Fruit fly (Drosophila melanogaster): ENCODE data around the gene RpL27.
A peak's percentile ranks its signal among the peaks of the same experiment; 100 is the strongest.

RpL27 gene

DNA sequence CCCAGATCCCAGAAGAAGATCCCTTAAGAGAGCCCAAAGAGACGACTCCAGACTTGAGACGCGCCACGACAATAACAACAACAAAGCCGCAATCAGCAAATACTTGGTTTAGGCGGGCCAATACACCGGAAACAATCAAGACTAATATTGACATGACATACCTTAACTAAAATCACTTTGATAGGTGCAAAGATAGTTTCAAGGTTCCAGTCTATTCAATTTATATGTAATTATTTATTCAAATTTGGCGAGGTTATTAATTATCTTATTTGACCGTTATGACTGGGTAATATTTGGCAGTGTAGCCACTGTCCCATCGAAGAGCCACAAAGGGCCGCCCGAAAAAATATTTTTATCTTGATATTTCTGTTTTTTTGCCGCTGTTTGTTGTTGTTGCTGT, 44.4 kb downstream of the RpL27 start (continued):
- TF ChIP-seq NK7.1 (GFP tag; optimal IDR thresholded peaks at IDR 0.05): no peak
- peak; percentile 62 for TF ChIP-seq CG4820 (GFP tag; optimal IDR thresholded peaks at IDR 0.05)
- TF ChIP-seq chm (GFP tag; IDR thresholded peaks at IDR 0.05): peak; percentile 49; the same call in 1 of the 2 replicates
- TF ChIP-seq CG14667 (GFP tag; IDR thresholded peaks at IDR 0.05): 0 out of 2 replicates have a peak, but pooled peaks have one; percentile 35
- TF ChIP-seq Doc3 (GFP tag; IDR thresholded peaks at IDR 0.05; ENCODE audit: partially characterized antibody): no peak
- no peak for TF ChIP-seq fd3F (GFP tag; optimal IDR thresholded peaks at IDR 0.05)
- no peak for TF ChIP-seq tup (GFP tag; optimal IDR thresholded peaks at IDR 0.05)
- TF ChIP-seq Doc2 (GFP tag; IDR thresholded peaks at IDR 0.05): no peak
- TF ChIP-seq CG1792 (GFP tag; optimal IDR thresholded peaks at IDR 0.05): no peak
- TF ChIP-seq peb (GFP tag; IDR thresholded peaks at IDR 0.05): peak; percentile 30; the same call in 1 of the 2 replicates
- peak; percentile 60 for TF ChIP-seq Sox102F (GFP tag; optimal IDR thresholded peaks at IDR 0.05)
- no peak for TF ChIP-seq CG10565 (GFP tag; optimal IDR thresholded peaks at IDR 0.05)
- no peak for TF ChIP-seq Hmx (GFP tag; optimal IDR thresholded peaks at IDR 0.05)
- TF ChIP-seq gce (GFP tag; IDR thresholded peaks at IDR 0.05): 0 out of 3 replicates have a peak, but pooled peaks have one; percentile 23
- peak; percentile 38 for TF ChIP-seq CG10654 (GFP tag; optimal IDR thresholded peaks at IDR 0.05)
- peak; percentile 26 for TF ChIP-seq bab2 (GFP tag; optimal IDR thresholded peaks at IDR 0.05)
- peak; percentile 55 for TF ChIP-seq Ets65A (GFP tag)
- no peak for TF ChIP-seq ftz-f1 (GFP tag; optimal IDR thresholded peaks at IDR 0.05)
- no peak for TF ChIP-seq ash1 (GFP tag; optimal IDR thresholded peaks at IDR 0.05)
- TF ChIP-seq ATbp (GFP tag; optimal IDR thresholded peaks at IDR 0.05): peak; percentile 21
- no peak for TF ChIP-seq vfl (GFP tag; optimal IDR thresholded peaks at IDR 0.05)
- TF ChIP-seq D19B (GFP tag; optimal IDR thresholded peaks at IDR 0.05): no peak
- no peak for TF ChIP-seq dm (GFP tag; optimal IDR thresholded peaks at IDR 0.05)
- TF ChIP-seq Fer3 (tag; optimal IDR thresholded peaks at IDR 0.05): peak; percentile 52
- peak; percentile 7 for TF ChIP-seq CG2875 (GFP tag; optimal IDR thresholded peaks at IDR 0.05)
- no peak for TF ChIP-seq CG17612 (GFP tag; IDR thresholded peaks at IDR 0.05)
- TF ChIP-seq HLH4C (GFP tag; IDR thresholded peaks at IDR 0.05; ENCODE audit: partially characterized antibody): no peak
- TF ChIP-seq Aef1 (GFP tag; IDR thresholded peaks at IDR 0.05): peak; percentile 61; the same call in 2 of the 3 replicates
- no peak for TF ChIP-seq wek (GFP tag; optimal IDR thresholded peaks at IDR 0.05)
- TF ChIP-seq corto (GFP tag; optimal IDR thresholded peaks at IDR 0.05): peak; percentile 96
- TF ChIP-seq cato (GFP tag; optimal IDR thresholded peaks at IDR 0.05; ENCODE audit: borderline replicate concordance): no peak
- no peak for TF ChIP-seq CG2129 (GFP tag; IDR thresholded peaks at IDR 0.05; ENCODE audit: partially characterized antibody)
- TF ChIP-seq CG7963 (GFP tag; IDR thresholded peaks at IDR 0.05; ENCODE audit: partially characterized antibody): no peak
- peak; percentile 35 for TF ChIP-seq tin (GFP tag; optimal IDR thresholded peaks at IDR 0.05)
- no peak for TF ChIP-seq Sin3A (optimal IDR thresholded peaks at IDR 0.05)
- TF ChIP-seq Camta (GFP tag; optimal IDR thresholded peaks at IDR 0.05): peak; percentile 26
- TF ChIP-seq CG9609 (GFP tag; optimal IDR thresholded peaks at IDR 0.05): peak; percentile 2
- TF ChIP-seq fru (optimal IDR thresholded peaks at IDR 0.05): no peak
- TF ChIP-seq ap (GFP tag; IDR thresholded peaks at IDR 0.05): 0 out of 2 replicates have a peak, but pooled peaks have one; percentile 16
- TF ChIP-seq Meics (GFP tag; optimal IDR thresholded peaks at IDR 0.05): peak; percentile 36
- no peak for TF ChIP-seq ranshi (GFP tag; IDR thresholded peaks at IDR 0.05)
- TF ChIP-seq CG30431 (GFP tag; optimal IDR thresholded peaks at IDR 0.05): peak; percentile 22
- TF ChIP-seq unpg (GFP tag; optimal IDR thresholded peaks at IDR 0.05): peak; percentile 75
- no peak for TF ChIP-seq Mes4 (GFP tag; optimal IDR thresholded peaks at IDR 0.05)
- TF ChIP-seq CG5180 (GFP tag; optimal IDR thresholded peaks at IDR 0.05): no peak
- TF ChIP-seq bcd (GFP tag; optimal IDR thresholded peaks at IDR 0.05): peak; percentile 27
- TF ChIP-seq Hr3 (GFP tag; optimal IDR thresholded peaks at IDR 0.05): peak; percentile 23
- no peak for TF ChIP-seq Dfd (GFP tag; optimal IDR thresholded peaks at IDR 0.05)
- no peak for TF ChIP-seq CG12236 (GFP tag; optimal IDR thresholded peaks at IDR 0.05)
- no peak for TF ChIP-seq knrl (GFP tag; IDR thresholded peaks at IDR 0.05; ENCODE audit: partially characterized antibody)
- TF ChIP-seq dpn (GFP tag; optimal IDR thresholded peaks at IDR 0.05): peak; percentile 24 to 31
- TF ChIP-seq pita (GFP tag; optimal IDR thresholded peaks at IDR 0.05): no peak

Data from whole organism, embryonic.